1 fruit fly cellular context compared by ENCODE assay signal in the genomic region with DNA sequence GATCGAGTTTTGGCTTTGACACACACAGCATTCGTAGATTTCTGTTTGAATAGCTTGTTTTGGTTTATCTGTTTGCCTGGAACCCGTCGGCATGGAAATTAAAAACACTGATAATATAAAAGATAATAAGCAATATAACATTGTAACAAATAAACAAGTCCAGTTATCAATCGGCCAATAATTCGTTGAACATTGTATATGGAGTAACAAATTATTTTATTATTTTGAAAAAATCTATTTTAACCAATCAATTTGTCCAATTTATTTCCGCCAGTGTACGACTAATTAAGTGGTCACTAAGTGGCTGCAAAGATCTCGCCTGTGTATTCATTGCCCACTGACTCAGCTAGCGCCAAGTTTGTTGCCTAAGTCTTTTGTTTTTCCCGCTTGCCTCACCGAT.
A peak's percentile ranks its signal among the peaks of the same experiment; 100 is the strongest.
TF ChIP-seq lines count a peak whose summit lies in the region.

No protein-coding gene starts in this region.

TF ChIP-seq in whole organism, embryonic, 481 proteins besides CTCF, POLR2A, EP300 and RAD21 (continued from another document):
- no peak for TF ChIP-seq CG17802 (tag; optimal IDR thresholded peaks at IDR 0.05; lab: Kevin White, UChicago)
- peak; percentile 44; the same call in 1 of the 2 replicates for TF ChIP-seq CG31441 (GFP tag; IDR thresholded peaks at IDR 0.05; lab: Robert Waterston, UW)
- TF ChIP-seq CG17359 (tag; optimal IDR thresholded peaks at IDR 0.05; lab: Kevin White, UChicago): peak; percentile 46
- TF ChIP-seq tio (GFP tag; optimal IDR thresholded peaks at IDR 0.05; lab: Kevin White, UChicago): peak; percentile 21
- TF ChIP-seq ato (GFP tag; IDR thresholded peaks at IDR 0.05; lab: Robert Waterston, UW; ENCODE audit: partially characterized antibody): no peak
- TF ChIP-seq ken (GFP tag; IDR thresholded peaks at IDR 0.05; lab: Robert Waterston, UW): no peak
- no peak for TF ChIP-seq ci (GFP tag; IDR thresholded peaks at IDR 0.05; lab: Robert Waterston, UW)
- TF ChIP-seq Xrp1 (GFP tag; IDR thresholded peaks at IDR 0.05; lab: Robert Waterston, UW): peak; percentile 54; the same call in 1 of the 2 replicates
- TF ChIP-seq Aef1 (GFP tag; IDR thresholded peaks at IDR 0.05; lab: Robert Waterston, UW): peak; percentile 21; the same call in 1 of the 3 replicates
- TF ChIP-seq CG13775 (GFP tag; optimal IDR thresholded peaks at IDR 0.05; lab: Kevin White, UChicago): peak; percentile 32
- no peak for TF ChIP-seq salm (tag; optimal IDR thresholded peaks at IDR 0.05; lab: Kevin White, UChicago)
- TF ChIP-seq CG2129 (GFP tag; IDR thresholded peaks at IDR 0.05; lab: Robert Waterston, UW; ENCODE audit: partially characterized antibody): no peak
- peak; percentile 88 for TF ChIP-seq CG32532 (GFP tag; IDR thresholded peaks at IDR 0.05; lab: Robert Waterston, UW)
- peak; percentile 59 for TF ChIP-seq ranshi (GFP tag; IDR thresholded peaks at IDR 0.05; lab: Robert Waterston, UW)
- TF ChIP-seq Mrtf (GFP tag; IDR thresholded peaks at IDR 0.05; lab: Robert Waterston, UW): peak; percentile 42; the same call in 1 of the 3 replicates
- no peak for TF ChIP-seq CG1603 (tag; optimal IDR thresholded peaks at IDR 0.05; lab: Kevin White, UChicago)
- TF ChIP-seq CG1233 (GFP tag; optimal IDR thresholded peaks at IDR 0.05; lab: Kevin White, UChicago): peak; percentile 33
- TF ChIP-seq CrebB (tag; optimal IDR thresholded peaks at IDR 0.05; lab: Kevin White, UChicago): peak; percentile 22
- TF ChIP-seq Blimp-1 (GFP tag; optimal IDR thresholded peaks at IDR 0.05; lab: Kevin White, UChicago): peak; percentile 56
- TF ChIP-seq danr (GFP tag; IDR thresholded peaks at IDR 0.05; lab: Robert Waterston, UW): no peak
- TF ChIP-seq psq (GFP tag; optimal IDR thresholded peaks at IDR 0.05; lab: Kevin White, UChicago): no peak
- no peak for TF ChIP-seq stc (GFP tag; IDR thresholded peaks at IDR 0.05; lab: Robert Waterston, UW)
- TF ChIP-seq pros (GFP tag; optimal IDR thresholded peaks at IDR 0.05; lab: Kevin White, UChicago): no peak
- peak; percentile 55 for TF ChIP-seq cwo (GFP tag; optimal IDR thresholded peaks at IDR 0.05; lab: Kevin White, UChicago)
- peak; percentile 37 for TF ChIP-seq CG7556 (GFP tag; optimal IDR thresholded peaks at IDR 0.05; lab: Kevin White, UChicago)
- TF ChIP-seq CG9932 (GFP tag; IDR thresholded peaks at IDR 0.05; lab: Robert Waterston, UW): peak; percentile 76
